Worm (Caenorhabditis elegans) whole organism, L2 larva: ENCODE data around the gene act-2.

Experiments used
- C34F6.9 ChIP-seq: fragments of 150-350 bp; optimal IDR thresholded peaks from 2 replicates; lab custom pipeline; 2014; ENCODE audit warnings: missing biosample characterization, missing genetic modification characterization
- F13H6.1 ChIP-seq: sonication (generic microtip); optimal IDR thresholded peaks from 2 replicates; lab custom pipeline; 2016; ENCODE audit warnings: missing genetic modification characterization, missing compliant biosample characterization
- Y55F3AM.14 ChIP-seq: fragments of 200-800 bp; sonication (Bioruptor generic); optimal IDR thresholded peaks from 2 replicates; lab custom pipeline; 2018; ENCODE audit warnings: mild to moderate bottlenecking, missing genetic modification characterization, missing compliant biosample characterization
- alr-1 ChIP-seq: fragments of 150-350 bp; optimal IDR thresholded peaks from 2 replicates; lab custom pipeline; 2014; ENCODE audit warnings: missing biosample characterization, missing genetic modification characterization
- ama-1 ChIP-seq: fragments of 150-350 bp; optimal IDR thresholded peaks from 2 replicates; lab custom pipeline; 2018; ENCODE audit warnings: inconsistent platforms
- blmp-1 ChIP-seq: sonication (generic microtip); optimal IDR thresholded peaks from 2 replicates; lab custom pipeline; 2017; ENCODE audit warnings: missing genetic modification characterization, mild to moderate bottlenecking, missing compliant biosample characterization, antibody characterized with exemption, moderate library complexity; ENCODE audit not compliant: insufficient read depth
- ceh-16 ChIP-seq: fragments of 150-350 bp; optimal IDR thresholded peaks from 2 replicates; lab custom pipeline; 2014; ENCODE audit warnings: missing biosample characterization, missing genetic modification characterization
- crh-2 ChIP-seq: sonication (generic microtip); optimal IDR thresholded peaks from 2 replicates; lab custom pipeline; 2017; ENCODE audit warnings: missing biosample characterization, missing genetic modification characterization
- egl-27 ChIP-seq: sonication (generic microtip); optimal IDR thresholded peaks from 3 replicates; lab custom pipeline; 2017; ENCODE audit warnings: missing biosample characterization, missing genetic modification reagents, missing genetic modification characterization
- elt-1 ChIP-seq: fragments of 150-350 bp; optimal IDR thresholded peaks from 2 replicates; lab custom pipeline; 2014; ENCODE audit warnings: missing biosample characterization, missing genetic modification characterization
- elt-3 ChIP-seq: sonication (generic microtip); optimal IDR thresholded peaks from 2 replicates; lab custom pipeline; 2017; ENCODE audit warnings: missing biosample characterization, missing genetic modification characterization
- gmeb-1 ChIP-seq: fragments of 150-350 bp; optimal IDR thresholded peaks from 2 replicates; lab custom pipeline; 2014; ENCODE audit warnings: missing biosample characterization, missing genetic modification characterization
- lin-11 ChIP-seq: fragments of 150-350 bp; sonication (generic microtip); optimal IDR thresholded peaks from 2 replicates; lab custom pipeline; 2014; ENCODE audit warnings: missing biosample characterization, missing genetic modification characterization, inconsistent platforms, mixed read lengths
- lin-13 ChIP-seq: fragments of 150-350 bp; optimal IDR thresholded peaks from 2 replicates; lab custom pipeline; 2014; ENCODE audit warnings: missing biosample characterization, missing genetic modification reagents, missing genetic modification characterization
- lin-39 ChIP-seq: fragments of 150-350 bp; optimal IDR thresholded peaks from 2 replicates; lab custom pipeline; 2014; ENCODE audit warnings: missing biosample characterization, missing genetic modification reagents, missing genetic modification characterization
- lsy-2 ChIP-seq, 2 experiments: fragments of 150-350 bp in 1 of 2; sonication (generic microtip) in 1 of 2; optimal IDR thresholded peaks; 2 replicates each; lab custom pipeline; 2014 to 2017; ENCODE audit warnings: missing biosample characterization in 2 of 2, missing genetic modification characterization in 2 of 2
- mab-5 ChIP-seq: fragments of 150-350 bp; optimal IDR thresholded peaks from 2 replicates; lab custom pipeline; 2014; ENCODE audit warnings: missing biosample characterization, missing genetic modification characterization
- mdl-1 ChIP-seq, 2 experiments: fragments of 150-350 bp in 1 of 2; sonication (generic microtip) in 1 of 2; optimal IDR thresholded peaks; 2 replicates each; lab custom pipeline; 2017; ENCODE audit warnings: missing biosample characterization in 2 of 2, missing genetic modification characterization in 2 of 2
- nhr-10 ChIP-seq: sonication (generic microtip); optimal IDR thresholded peaks from 2 replicates; lab custom pipeline; 2017; ENCODE audit warnings: missing biosample characterization, missing genetic modification characterization
- nhr-12 ChIP-seq: fragments of 150-350 bp; optimal IDR thresholded peaks from 2 replicates; lab custom pipeline; 2014; ENCODE audit warnings: missing biosample characterization, missing genetic modification characterization
- nhr-129 ChIP-seq: fragments of 150-350 bp; optimal IDR thresholded peaks from 2 replicates; lab custom pipeline; 2014; ENCODE audit warnings: missing biosample characterization, missing genetic modification characterization
- nhr-23 ChIP-seq: fragments of 150-350 bp; optimal IDR thresholded peaks from 2 replicates; lab custom pipeline; 2014; ENCODE audit warnings: missing biosample characterization, missing genetic modification reagents, missing genetic modification characterization
- nhr-25 ChIP-seq: fragments of 150-350 bp; sonication (generic microtip); optimal IDR thresholded peaks from 3 replicates; lab custom pipeline; 2014; ENCODE audit warnings: missing biosample characterization, missing genetic modification characterization
- nhr-6 ChIP-seq: fragments of 150-350 bp; optimal IDR thresholded peaks from 2 replicates; lab custom pipeline; 2014; ENCODE audit warnings: missing biosample characterization, missing genetic modification characterization
- nhr-77 ChIP-seq: fragments of 150-350 bp; optimal IDR thresholded peaks from 2 replicates; lab custom pipeline; 2014; ENCODE audit warnings: missing biosample characterization, missing genetic modification characterization
- sem-4 ChIP-seq: fragments of 150-350 bp; optimal IDR thresholded peaks from 2 replicates; lab custom pipeline; 2014; ENCODE audit warnings: missing biosample characterization, missing genetic modification reagents, missing genetic modification characterization
- skn-1 ChIP-seq: sonication (generic microtip); optimal IDR thresholded peaks from 2 replicates; lab custom pipeline; 2017; ENCODE audit warnings: missing biosample characterization, missing genetic modification characterization
- sma-3 ChIP-seq: sonication (generic microtip); optimal IDR thresholded peaks from 2 replicates; lab custom pipeline; 2016; ENCODE audit warnings: missing genetic modification reagents, missing genetic modification characterization, missing compliant biosample characterization
- sma-9 ChIP-seq, 2 experiments: fragments of 150-350 bp in 1 of 2; sonication (generic microtip) in 1 of 2; optimal IDR thresholded peaks; 2 replicates each; lab custom pipeline; 2014 to 2016; ENCODE audit warnings: missing genetic modification characterization in 2 of 2, mild to moderate bottlenecking in 1 of 2, missing biosample characterization in 1 of 2, missing compliant biosample characterization in 1 of 2, missing genetic modification reagents in 1 of 2, moderate library complexity in 1 of 2
- snpc-4 ChIP-seq: fragments of 150-350 bp; optimal IDR thresholded peaks from 2 replicates; lab custom pipeline; 2014; ENCODE audit warnings: missing biosample characterization, missing genetic modification characterization
- unc-39 ChIP-seq: fragments of 150-350 bp; optimal IDR thresholded peaks from 2 replicates; lab custom pipeline; 2014; ENCODE audit warnings: missing biosample characterization, missing genetic modification characterization
- unc-55 ChIP-seq: fragments of 150-350 bp; sonication (generic microtip); optimal IDR thresholded peaks from 3 replicates; lab custom pipeline; 2014; ENCODE audit warnings: missing biosample characterization, missing genetic modification reagents, missing genetic modification characterization
- unc-62 ChIP-seq: fragments of 150-350 bp; optimal IDR thresholded peaks from 2 replicates; lab custom pipeline; 2014; ENCODE audit warnings: missing biosample characterization, missing genetic modification reagents, missing genetic modification characterization
- zag-1 ChIP-seq: fragments of 150-350 bp; optimal IDR thresholded peaks from 2 replicates; lab custom pipeline; 2014; ENCODE audit warnings: missing biosample characterization, missing genetic modification characterization
- ztf-1 ChIP-seq: fragments of 200-800 bp; sonication (Bioruptor generic); conservative IDR thresholded peaks from 2 replicates; pipeline ENCODE4 v1.3.6; 2022; ENCODE audit warnings: missing genetic modification characterization, missing compliant biosample characterization
- ztf-11 ChIP-seq: sonication (generic microtip); optimal IDR thresholded peaks from 2 replicates; lab custom pipeline; 2017; ENCODE audit warnings: missing biosample characterization, missing genetic modification characterization
- ztf-4 ChIP-seq: fragments of 150-350 bp; optimal IDR thresholded peaks from 2 replicates; lab custom pipeline; 2014; ENCODE audit warnings: missing biosample characterization, missing genetic modification characterization

Gene act-2

DNA sequence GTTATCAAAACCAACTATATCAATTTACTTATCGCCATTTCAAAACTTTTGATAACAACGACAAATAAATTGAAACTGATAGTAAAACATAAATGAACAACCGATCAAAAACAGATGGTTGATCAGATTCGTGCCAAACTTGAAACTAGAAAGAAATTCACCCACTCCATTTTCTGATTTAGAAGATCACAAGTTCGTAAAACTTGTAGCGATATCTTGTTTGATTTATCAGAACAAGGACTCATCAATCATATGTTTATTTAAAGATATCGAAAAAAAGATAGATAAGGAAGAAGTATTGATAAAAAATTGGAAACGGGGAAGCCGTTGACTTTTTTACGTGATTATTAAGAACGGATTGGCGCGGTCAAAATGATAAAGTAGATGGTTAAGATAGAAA is 9.2 kb upstream of the act-2 start (continued):
- TF ChIP-seq lin-13 (GFP tag; lab: Kevin White, UChicago): no peak
- TF ChIP-seq snpc-4 (tag; lab: Kevin White, UChicago): no peak
- no peak for TF ChIP-seq C34F6.9 (tag; lab: Kevin White, UChicago)
- TF ChIP-seq nhr-23 (tag; lab: Kevin White, UChicago): no peak
- TF ChIP-seq nhr-6: no peak
- TF ChIP-seq zag-1 (tag; lab: Kevin White, UChicago): no peak
- TF ChIP-seq gmeb-1: peak; percentile 2

DNA sequence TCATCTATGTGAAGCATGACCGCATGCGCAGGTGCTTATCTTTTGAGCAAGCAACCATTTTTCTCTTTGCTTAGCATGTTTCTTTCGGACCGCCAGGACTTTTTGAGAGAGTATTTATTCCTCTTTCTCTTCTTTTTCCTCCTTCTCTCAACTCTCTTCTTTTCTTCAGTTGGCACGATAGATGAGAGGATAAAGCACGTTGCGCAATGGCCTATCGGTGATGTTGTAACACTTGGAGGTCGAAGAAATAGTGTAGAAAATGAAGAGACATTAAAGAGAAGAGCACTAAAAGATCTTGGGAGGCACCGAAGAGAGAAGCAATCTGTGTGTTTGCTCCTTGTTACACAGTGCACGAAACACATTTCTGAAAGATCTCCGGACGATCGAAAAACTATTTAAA is 5.7 kb upstream of the act-2 start:
- TF ChIP-seq nhr-129 (tag; lab: Kevin White, UChicago) (peak; percentile 77), unc-39 (tag; lab: Kevin White, UChicago) (no peak), ama-1 (lab: Kevin White, UChicago) (no peak), sem-4 (tag; lab: Kevin White, UChicago) (no peak), mab-5 (peak; percentile 38), unc-55 (peak; percentile 29), sma-3 (GFP tag; lab: Kevin White, UChicago) (no peak), skn-1 (tag; lab: Kevin White, UChicago) (no peak), nhr-6 (no peak), nhr-10 (tag; lab: Kevin White, UChicago) (no peak), ztf-1 (GFP tag; lab: Robert Waterston, UW) (no peak), lsy-2 (tag; optimal IDR thresholded peaks at IDR 0.05; lab: Kevin White, UChicago) (peak in 1 of 2 experiments; percentile 62), lin-39 (tag; lab: Kevin White, UChicago) (no peak), alr-1 (tag; lab: Kevin White, UChicago) (no peak), ztf-11 (tag; lab: Kevin White, UChicago) (no peak), lin-13 (GFP tag; lab: Kevin White, UChicago) (peak; percentile 33), nhr-12 (tag; lab: Kevin White, UChicago) (no peak), C34F6.9 (tag; lab: Kevin White, UChicago) (peak; percentile 68), egl-27 (tag; lab: Kevin White, UChicago) (no peak), mdl-1 (tag; optimal IDR thresholded peaks at IDR 0.05; lab: Kevin White, UChicago) (peak; percentile 19 to 37), crh-2 (no peak), unc-62 (GFP tag; lab: Kevin White, UChicago) (no peak), ceh-16 (no peak), elt-3 (no peak), Y55F3AM.14 (GFP tag; lab: Kevin White, UChicago) (peak; percentile 5), sma-9 (GFP tag; optimal IDR thresholded peaks at IDR 0.05; lab: Kevin White, UChicago) (peak; percentile 61), sma-9 (tag; optimal IDR thresholded peaks at IDR 0.05; lab: Kevin White, UChicago) (no peak), lin-11 (tag; lab: Kevin White, UChicago) (no peak), ztf-4 (tag; lab: Kevin White, UChicago) (no peak), snpc-4 (tag; lab: Kevin White, UChicago) (no peak), elt-1 (no peak), F13H6.1 (tag; lab: Kevin White, UChicago) (peak; percentile 84)

DNA sequence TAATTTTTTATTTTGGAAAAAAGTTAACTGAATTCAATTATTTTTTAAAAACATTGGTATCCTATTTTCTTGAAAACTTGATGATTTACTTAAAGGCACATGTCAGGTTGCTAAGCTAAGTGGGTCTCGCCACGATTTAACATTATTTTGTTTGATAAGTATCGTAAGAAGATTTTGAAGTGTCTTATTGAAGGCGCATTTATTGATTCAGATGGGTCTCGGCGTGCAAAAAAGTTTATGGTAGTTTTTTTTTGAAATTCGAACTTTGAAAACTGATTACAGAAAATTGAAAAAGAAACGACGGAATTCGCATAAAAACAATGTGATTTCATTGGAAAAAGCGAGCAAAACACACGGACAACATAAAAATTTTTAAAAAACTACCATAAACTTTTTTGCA is 5.0 kb upstream of the act-2 start:
- TF ChIP-seq blmp-1 (tag; lab: Kevin White, UChicago) (no peak), nhr-77 (tag; lab: Kevin White, UChicago) (no peak), nhr-12 (tag; lab: Kevin White, UChicago) (no peak), nhr-25 (tag; lab: Kevin White, UChicago) (no peak), Y55F3AM.14 (GFP tag; lab: Kevin White, UChicago) (no peak), snpc-4 (tag; lab: Kevin White, UChicago) (no peak), lin-13 (GFP tag; lab: Kevin White, UChicago) (no peak)

DNA sequence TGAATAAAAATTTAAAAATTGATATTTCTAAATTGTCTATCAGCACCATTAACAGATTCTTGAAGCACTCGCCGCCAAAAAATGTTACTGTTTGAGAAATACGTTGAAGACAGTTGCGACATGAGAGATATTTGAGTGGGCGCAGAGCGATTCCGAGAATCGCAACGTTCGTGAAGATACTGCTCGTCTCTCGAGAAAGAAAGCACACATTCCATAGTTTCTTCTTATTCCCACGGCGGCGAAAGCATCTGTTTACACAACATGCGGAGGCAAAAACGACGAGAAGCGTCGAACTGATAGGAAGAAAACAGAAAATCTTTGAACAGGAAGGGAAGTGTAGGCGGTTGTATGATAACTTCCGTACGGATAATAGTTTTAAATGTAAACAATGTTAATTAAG is 4.5 kb upstream of the act-2 start:
- TF ChIP-seq zag-1 (tag; lab: Kevin White, UChicago) (no peak), sem-4 (tag; lab: Kevin White, UChicago) (peak; percentile 33), C34F6.9 (tag; lab: Kevin White, UChicago) (peak; percentile 14), lin-11 (tag; lab: Kevin White, UChicago) (no peak), crh-2 (peak; percentile 14), sma-3 (GFP tag; lab: Kevin White, UChicago) (peak; percentile 73), lin-13 (GFP tag; lab: Kevin White, UChicago) (peak; percentile 21), nhr-129 (tag; lab: Kevin White, UChicago) (peak; percentile 78), sma-9 (GFP tag; optimal IDR thresholded peaks at IDR 0.05; lab: Kevin White, UChicago) (peak; percentile 81), sma-9 (tag; optimal IDR thresholded peaks at IDR 0.05; lab: Kevin White, UChicago) (no peak), lsy-2 (tag; optimal IDR thresholded peaks at IDR 0.05; lab: Kevin White, UChicago) (peak; percentile 14 to 48), gmeb-1 (no peak), elt-1 (no peak), ztf-4 (tag; lab: Kevin White, UChicago) (peak; percentile 79), ama-1 (lab: Kevin White, UChicago) (peak; percentile 38), F13H6.1 (tag; lab: Kevin White, UChicago) (peak; percentile 86), nhr-6 (peak; percentile 68)
